Fruit fly (Drosophila melanogaster) whole organism, wandering third instar larva: ENCODE measurements around the gene Ugt37B1.

Experiments
- Abd-B ChIP-seq: fragments of >200 bp; optimal IDR thresholded peaks from 2 replicates; lab custom pipeline; 2017; ENCODE audit warnings: missing biosample characterization, missing genetic modification characterization
- CG32264 ChIP-seq: fragments of 200-800 bp; sonication (Bioruptor generic); optimal IDR thresholded peaks from 2 replicates; lab custom pipeline; 2016; ENCODE audit warnings: missing biosample characterization, missing genetic modification characterization
- CrebA ChIP-seq: fragments of 200-800 bp; sonication (Bioruptor generic); optimal IDR thresholded peaks from 2 replicates; lab custom pipeline; 2016; ENCODE audit warnings: missing biosample characterization, mild to moderate bottlenecking, missing genetic modification characterization, borderline replicate concordance
- Dfd ChIP-seq: fragments of >200 bp; optimal IDR thresholded peaks from 2 replicates; lab custom pipeline; 2017; ENCODE audit warnings: missing biosample characterization, missing genetic modification characterization
- Dif ChIP-seq: fragments of 200-275, 200-300 bp; sonication (Bioruptor generic); optimal IDR thresholded peaks from 2 replicates; lab custom pipeline; 2018; ENCODE audit warnings: missing biosample characterization, missing genetic modification characterization; ENCODE audit not compliant: partially characterized antibody
- GATAd ChIP-seq: sonication (Bioruptor generic); optimal IDR thresholded peaks from 2 replicates; lab custom pipeline; 2016; ENCODE audit warnings: missing biosample characterization, missing genetic modification characterization
- HLH106 ChIP-seq: fragments of 200-800 bp; optimal IDR thresholded peaks from 3 replicates; lab custom pipeline; 2019; ENCODE audit warnings: missing biosample characterization, mild to moderate bottlenecking, missing genetic modification characterization, moderate library complexity
- Hnf4 ChIP-seq: fragments of 200-800 bp; sonication (Bioruptor generic); optimal IDR thresholded peaks from 2 replicates; lab custom pipeline; 2016; ENCODE audit warnings: missing biosample characterization, mild to moderate bottlenecking, missing genetic modification characterization
- Hr78 ChIP-seq: fragments of >200 bp; optimal IDR thresholded peaks from 2 replicates; lab custom pipeline; 2017; ENCODE audit warnings: missing biosample characterization, missing genetic modification characterization
- Jra ChIP-seq: sonication (Bioruptor generic); optimal IDR thresholded peaks from 2 replicates; lab custom pipeline; 2016; ENCODE audit warnings: missing biosample characterization, missing genetic modification characterization
- Mio ChIP-seq: sonication (Bioruptor generic); optimal IDR thresholded peaks from 2 replicates; lab custom pipeline; 2016; ENCODE audit warnings: missing biosample characterization, missing genetic modification characterization
- Myc ChIP-seq: fragments of >200 bp; optimal IDR thresholded peaks from 2 replicates; lab custom pipeline; 2017
- N ChIP-seq: fragments of >200 bp; optimal IDR thresholded peaks from 2 replicates; lab custom pipeline; 2018; ENCODE audit warnings: missing biosample characterization, missing external identifiers, missing genetic modification characterization
- OdsH ChIP-seq: fragments of 200-800 bp; sonication (Bioruptor generic); optimal IDR thresholded peaks from 2 replicates; lab custom pipeline; 2016; ENCODE audit warnings: missing biosample characterization, mild to moderate bottlenecking, missing genetic modification characterization
- Rel ChIP-seq, 2 experiments: fragments of 200-800 bp; sonication (Bioruptor generic) in 1 of 2; optimal IDR thresholded peaks; 2 replicates in 1 of 2; 3 replicates in 1 of 2; lab custom pipeline; 2016 to 2019; ENCODE audit warnings: mild to moderate bottlenecking in 2 of 2, missing biosample characterization in 2 of 2, missing genetic modification characterization in 2 of 2, moderate library complexity in 1 of 2
- Sp1 ChIP-seq: fragments of 200-800 bp; sonication (Bioruptor generic); optimal IDR thresholded peaks from 3 replicates; lab custom pipeline; 2019; ENCODE audit warnings: missing biosample characterization, mild to moderate bottlenecking, missing genetic modification characterization, moderate library complexity
- br ChIP-seq: fragments of 200-800 bp; sonication (Bioruptor generic); optimal IDR thresholded peaks from 2 replicates; lab custom pipeline; 2016; ENCODE audit warnings: missing biosample characterization, missing genetic modification characterization
- brk ChIP-seq: fragments of 200-800 bp; sonication (Bioruptor generic); optimal IDR thresholded peaks from 2 replicates; lab custom pipeline; 2016; ENCODE audit warnings: missing biosample characterization, mild to moderate bottlenecking, missing genetic modification characterization
- dl ChIP-seq, 2 experiments: fragments of 175-275, 200-275 bp in 1 of 2; fragments of 200-275 bp in 1 of 2; sonication (Bioruptor generic); optimal IDR thresholded peaks; lab custom pipeline; 2018; ENCODE audit warnings: mild to moderate bottlenecking in 2 of 2, missing biosample characterization in 2 of 2, missing genetic modification characterization in 2 of 2, moderate library complexity in 2 of 2; ENCODE audit not compliant: partially characterized antibody in 2 of 2, insufficient read depth in 1 of 2
- dmrt93B ChIP-seq: fragments of 200-800 bp; sonication (Bioruptor generic); optimal IDR thresholded peaks from 2 replicates; lab custom pipeline; 2018; ENCODE audit warnings: missing biosample characterization, mild to moderate bottlenecking, missing genetic modification characterization
- ey ChIP-seq: fragments of 200-800 bp; sonication (Bioruptor generic); optimal IDR thresholded peaks from 2 replicates; lab custom pipeline; 2016; ENCODE audit warnings: missing biosample characterization, missing genetic modification characterization
- foxo ChIP-seq, 2 experiments: fragments of 200-800 bp; sonication (Bioruptor generic); optimal IDR thresholded peaks; 2 replicates in 1 of 2; 3 replicates in 1 of 2; lab custom pipeline; 2016 to 2017; ENCODE audit warnings: missing biosample characterization in 2 of 2, missing genetic modification characterization in 2 of 2
- fru ChIP-seq: fragments of 200-800 bp; sonication (Bioruptor generic); optimal IDR thresholded peaks from 3 replicates; lab custom pipeline; 2016; ENCODE audit warnings: missing biosample characterization, mild to moderate bottlenecking, missing genetic modification characterization
- h ChIP-seq: fragments of 200-800 bp; sonication (Bioruptor generic); optimal IDR thresholded peaks from 3 replicates; lab custom pipeline; 2016; ENCODE audit warnings: missing biosample characterization, mild to moderate bottlenecking, missing genetic modification characterization
- lola ChIP-seq: fragments of >200 bp; optimal IDR thresholded peaks from 2 replicates; lab custom pipeline; 2017; ENCODE audit warnings: missing biosample characterization, missing genetic modification characterization
- psq ChIP-seq: fragments of 200-800 bp; sonication (Bioruptor generic); optimal IDR thresholded peaks from 3 replicates; lab custom pipeline; 2017; ENCODE audit warnings: missing biosample characterization, mild to moderate bottlenecking, missing genetic modification characterization, moderate library complexity
- rgr ChIP-seq: fragments of 200-800 bp; sonication (Bioruptor generic); optimal IDR thresholded peaks from 3 replicates; lab custom pipeline; 2016; ENCODE audit warnings: missing biosample characterization, mild to moderate bottlenecking, missing genetic modification characterization
- sage ChIP-seq: fragments of 200-800 bp; sonication (Bioruptor generic); optimal IDR thresholded peaks from 2 replicates; lab custom pipeline; 2016; ENCODE audit warnings: missing biosample characterization, mild to moderate bottlenecking, missing genetic modification characterization
- sv ChIP-seq: fragments of 200-800 bp; sonication (Bioruptor generic); optimal IDR thresholded peaks from 3 replicates; lab custom pipeline; 2016; ENCODE audit warnings: missing biosample characterization, missing genetic modification characterization
- tai ChIP-seq: sonication (Bioruptor generic); optimal IDR thresholded peaks from 2 replicates; lab custom pipeline; 2016; ENCODE audit warnings: missing biosample characterization, missing genetic modification characterization
- woc ChIP-seq: sonication (Bioruptor generic); optimal IDR thresholded peaks from 2 replicates; lab custom pipeline; 2016; ENCODE audit warnings: missing biosample characterization, mild to moderate bottlenecking, missing genetic modification characterization

Gene Ugt37B1

DNA sequence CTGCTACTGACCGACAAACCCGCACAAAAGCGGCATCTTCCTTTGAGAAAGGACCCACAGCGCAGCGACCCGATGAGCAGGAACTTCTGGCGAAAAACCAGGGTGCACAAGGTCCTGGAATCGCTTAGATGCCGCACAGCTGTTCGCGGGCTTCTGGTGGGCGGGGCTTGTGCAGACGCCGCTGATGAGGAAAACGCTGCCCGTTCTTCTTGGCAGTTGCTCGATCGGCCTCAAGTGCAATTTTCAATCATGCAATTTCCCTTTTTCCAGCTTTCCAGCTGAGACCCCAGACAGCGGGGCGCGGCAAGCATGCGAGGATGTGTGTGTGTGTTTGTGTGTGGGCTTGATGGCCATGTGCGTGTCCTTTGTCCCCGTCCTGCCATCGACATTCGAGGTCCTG is 17.2 kb downstream of the Ugt37B1 start:
- TF ChIP-seq h (GFP tag; lab: Kevin White, UChicago) (no peak), tai (GFP tag; lab: Kevin White, UChicago) (no peak), OdsH (GFP tag; lab: Kevin White, UChicago) (no peak), sage (GFP tag; lab: Kevin White, UChicago) (no peak), foxo (GFP tag; optimal IDR thresholded peaks at IDR 0.05; lab: Kevin White, UChicago) (no peak), br (GFP tag; lab: Kevin White, UChicago) (no peak), Dfd (GFP tag; lab: Kevin White, UChicago) (no peak), HLH106 (no peak), ey (GFP tag; lab: Kevin White, UChicago) (no peak), Jra (no peak), dmrt93B (GFP tag; lab: Kevin White, UChicago) (no peak), rgr (GFP tag; lab: Kevin White, UChicago) (no peak), Myc (lab: Kevin White, UChicago) (no peak)
- TF ChIP-seq, all 38 proteins: peak for 0

dm6 chr2L:6249421-6249820 is 24.6 kb downstream of the Ugt37B1 start:
- TF ChIP-seq CrebA (GFP tag; lab: Kevin White, UChicago) (no peak), sage (GFP tag; lab: Kevin White, UChicago) (no peak), ey (GFP tag; lab: Kevin White, UChicago) (no peak), woc (no peak), Jra (no peak), psq (no peak)

DNA sequence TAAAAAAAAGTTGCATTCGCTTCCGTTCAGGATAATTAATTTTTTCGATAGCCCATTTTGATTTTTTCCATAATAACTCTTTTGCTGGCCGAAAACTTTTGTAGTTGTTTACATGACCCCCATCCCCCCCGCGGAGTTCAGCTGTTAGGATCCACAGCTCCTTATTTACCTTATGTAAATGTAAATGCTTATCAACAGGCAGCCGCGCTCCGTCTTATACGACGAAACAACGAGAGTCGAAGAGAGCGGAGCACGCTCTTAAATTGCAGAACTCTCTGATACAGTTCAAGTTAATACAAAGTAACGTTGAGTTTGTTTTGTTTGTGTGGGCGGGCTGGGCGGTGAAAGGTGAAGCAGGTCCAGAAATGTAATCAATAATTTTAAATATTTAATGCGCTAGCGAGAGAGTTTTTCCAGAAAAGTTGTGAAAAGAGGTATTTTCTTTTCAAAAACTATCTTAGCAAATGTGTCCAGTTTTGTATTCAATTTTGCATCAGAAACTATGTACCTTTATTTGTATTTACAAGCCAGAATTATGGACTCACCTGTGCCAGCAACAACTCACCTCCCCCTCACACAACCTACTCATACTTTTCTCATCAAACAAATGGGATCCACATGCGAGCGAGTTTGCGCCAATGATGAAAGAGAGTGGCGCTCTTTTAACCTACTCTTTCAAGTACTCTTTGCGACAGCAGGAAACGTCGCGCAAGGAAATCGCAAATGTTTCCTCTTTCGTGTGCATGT is 27.6 kb downstream of the Ugt37B1 start:
- TF ChIP-seq Dif (GFP tag; lab: Kevin White, UChicago), result peak; percentile 72
- TF ChIP-seq CG32264 (GFP tag; lab: Kevin White, UChicago), result no peak
- TF ChIP-seq fru (GFP tag; lab: Kevin White, UChicago), result peak; percentile 82
- no peak for TF ChIP-seq Mio (GFP tag; lab: Kevin White, UChicago)
- peak; percentile 28 to 50 for TF ChIP-seq dl (GFP tag; optimal IDR thresholded peaks at IDR 0.05; lab: Kevin White, UChicago; ENCODE audit: insufficient read depth in 1 of 2, partially characterized antibody in 2 of 2)
- no peak for TF ChIP-seq woc

DNA sequence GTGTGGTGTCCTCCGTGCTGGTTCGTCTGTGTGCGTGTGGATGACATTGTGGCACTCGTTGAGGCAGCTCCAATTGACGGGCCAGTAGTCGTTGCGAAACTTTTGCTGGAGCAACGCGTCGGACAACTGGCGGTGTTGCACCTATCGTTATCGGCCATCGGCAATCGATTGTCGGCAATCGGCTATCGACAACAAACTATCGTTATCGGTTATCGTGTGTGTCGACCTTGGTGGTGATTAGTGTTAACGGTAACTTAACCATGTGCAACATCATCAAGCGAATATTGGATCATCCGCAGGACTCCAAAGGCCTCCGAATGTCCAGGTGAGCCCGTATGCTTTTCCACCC is 28.1 kb downstream of the Ugt37B1 start, which contains the start of gene Ddr:
Gene Ddr, plus strand, starts transcription at position 119 of the 349 bp plus-strand sequence.
- no peak for TF ChIP-seq dmrt93B (GFP tag; lab: Kevin White, UChicago)
- TF ChIP-seq dl (GFP tag; optimal IDR thresholded peaks at IDR 0.05; lab: Kevin White, UChicago; ENCODE audit: insufficient read depth in 1 of 2, partially characterized antibody in 2 of 2), result no peak
- TF ChIP-seq Hnf4, result no peak
- no peak for TF ChIP-seq Abd-B (GFP tag; lab: Kevin White, UChicago)
- TF ChIP-seq fru (GFP tag; lab: Kevin White, UChicago), result no peak
- no peak for TF ChIP-seq ey (GFP tag; lab: Kevin White, UChicago)
- no peak for TF ChIP-seq h (GFP tag; lab: Kevin White, UChicago)
- TF ChIP-seq GATAd (GFP tag; lab: Kevin White, UChicago), result no peak
- no peak for TF ChIP-seq brk (GFP tag; lab: Kevin White, UChicago)
- TF ChIP-seq lola, result no peak
- TF ChIP-seq tai (GFP tag; lab: Kevin White, UChicago), result no peak
- TF ChIP-seq br (GFP tag; lab: Kevin White, UChicago), result no peak
- TF ChIP-seq Rel (GFP tag; optimal IDR thresholded peaks at IDR 0.05; lab: Kevin White, UChicago), result no peak
- TF ChIP-seq Rel (tag; optimal IDR thresholded peaks at IDR 0.05; lab: Kevin White, UChicago), result no peak
- no peak for TF ChIP-seq Hr78 (GFP tag; lab: Kevin White, UChicago)
- no peak for TF ChIP-seq N (GFP tag; lab: Kevin White, UChicago)
- no peak for TF ChIP-seq Mio (GFP tag; lab: Kevin White, UChicago)
- no peak for TF ChIP-seq Sp1 (GFP tag; lab: Kevin White, UChicago)
- no peak for TF ChIP-seq sage (GFP tag; lab: Kevin White, UChicago)
- no peak for TF ChIP-seq sv (GFP tag; lab: Kevin White, UChicago)
